Fruit fly (Drosophila melanogaster): ENCODE measurements around the gene CG32712.

The CG32712 gene

DNA sequence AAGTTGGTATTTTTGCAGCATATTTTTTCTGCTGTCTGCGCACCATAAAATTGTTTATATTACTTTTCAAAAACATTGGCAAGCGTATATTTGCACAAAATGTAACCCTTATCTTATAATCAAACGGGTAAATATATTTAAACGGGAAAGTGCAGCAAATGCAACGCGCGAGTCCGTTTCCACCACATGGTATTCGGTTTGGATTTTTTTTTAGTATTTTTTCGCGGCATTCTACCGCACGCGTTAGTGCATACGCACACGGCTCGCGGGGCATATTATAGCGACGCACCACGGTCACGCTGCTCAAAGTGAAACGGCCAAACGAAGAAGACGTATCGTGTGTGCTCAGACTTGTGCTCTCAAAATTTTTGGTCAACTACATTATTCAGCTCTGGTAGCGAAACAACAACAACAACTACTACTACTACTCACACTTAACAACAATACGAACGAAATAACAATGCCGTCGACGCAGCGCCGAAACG lies 24.6 kb downstream of the CG32712 start, which contains the start of gene Trf2:
TSS of gene Trf2 (plus strand) at position 302 of the 485 bp plus-strand sequence.
- no peak for TF ChIP-seq fru (GFP tag; optimal IDR thresholded peaks at IDR 0.05)
- no peak for TF ChIP-seq Hr78 (GFP tag; optimal IDR thresholded peaks at IDR 0.05)
- TF ChIP-seq Vsx2 (GFP tag; optimal IDR thresholded peaks at IDR 0.05; ENCODE audit: partially characterized antibody), result no peak
- TF ChIP-seq OdsH (GFP tag; optimal IDR thresholded peaks at IDR 0.05), result no peak
- TF ChIP-seq N (GFP tag; optimal IDR thresholded peaks at IDR 0.05), result no peak
- no peak for TF ChIP-seq Dfd (GFP tag; optimal IDR thresholded peaks at IDR 0.05)
- TF ChIP-seq dl (GFP tag; optimal IDR thresholded peaks at IDR 0.05; ENCODE audit: insufficient read depth in 1 of 2, partially characterized antibody in 2 of 2), result no peak
- no peak for TF ChIP-seq tai (GFP tag; optimal IDR thresholded peaks at IDR 0.05)
- TF ChIP-seq Myc (optimal IDR thresholded peaks at IDR 0.05), result peak; percentile 49
- TF ChIP-seq CG9705 (GFP tag; optimal IDR thresholded peaks at IDR 0.05), result no peak
- TF ChIP-seq Dif (GFP tag; optimal IDR thresholded peaks at IDR 0.05; ENCODE audit: partially characterized antibody), result peak; percentile 22
- no peak for TF ChIP-seq sage (GFP tag; optimal IDR thresholded peaks at IDR 0.05)
- TF ChIP-seq usp (GFP tag; optimal IDR thresholded peaks at IDR 0.05), result no peak
- no peak for TF ChIP-seq HLH106 (tag; optimal IDR thresholded peaks at IDR 0.05)
- TF ChIP-seq brk (GFP tag; optimal IDR thresholded peaks at IDR 0.05), result no peak
- no peak for TF ChIP-seq psq (GFP tag; optimal IDR thresholded peaks at IDR 0.05)
- TF ChIP-seq Hnf4 (GFP tag; optimal IDR thresholded peaks at IDR 0.05), result peak; percentile 47
- no peak for TF ChIP-seq dmrt93B (GFP tag; optimal IDR thresholded peaks at IDR 0.05)
- TF ChIP-seq Sp1 (GFP tag; optimal IDR thresholded peaks at IDR 0.05), result peak; percentile 3
- no peak for TF ChIP-seq jim (GFP tag; optimal IDR thresholded peaks at IDR 0.05)
- no peak for TF ChIP-seq Rel (GFP tag; optimal IDR thresholded peaks at IDR 0.05)
- TF ChIP-seq Rel (tag; optimal IDR thresholded peaks at IDR 0.05), result peak; percentile 15
- TF ChIP-seq foxo (GFP tag; optimal IDR thresholded peaks at IDR 0.05), result peak in 1 of 2 experiments; percentile 8
- no peak for TF ChIP-seq lola (GFP tag; optimal IDR thresholded peaks at IDR 0.05)
- TF ChIP-seq h (GFP tag; optimal IDR thresholded peaks at IDR 0.05), result peak; percentile 5
- TF ChIP-seq rgr (GFP tag; optimal IDR thresholded peaks at IDR 0.05), result peak; percentile 42
- no peak for TF ChIP-seq Jra (GFP tag; optimal IDR thresholded peaks at IDR 0.05)
- no peak for TF ChIP-seq GATAd (GFP tag; optimal IDR thresholded peaks at IDR 0.05)

dm6 chrX:8407124-8407775 lies 26.4 kb downstream of the CG32712 start, which contains the start of gene PIG-T:
PIG-T (minus strand) TSS chrX:8407263.
- TF ChIP-seq rgr (GFP tag; optimal IDR thresholded peaks at IDR 0.05) (peak; percentile 20), foxo (GFP tag; optimal IDR thresholded peaks at IDR 0.05) (no peak)

dm6 chrX:8399019-8399623 lies 34.5 kb downstream of the CG32712 start:
- TF ChIP-seq Mio (GFP tag; optimal IDR thresholded peaks at IDR 0.05) (no peak), ey (GFP tag; optimal IDR thresholded peaks at IDR 0.05) (no peak), N (GFP tag; optimal IDR thresholded peaks at IDR 0.05) (peak; percentile 40), dsf (GFP tag; optimal IDR thresholded peaks at IDR 0.05; ENCODE audit: borderline replicate concordance) (no peak), CG9705 (GFP tag; optimal IDR thresholded peaks at IDR 0.05) (no peak), rgr (GFP tag; optimal IDR thresholded peaks at IDR 0.05) (no peak), Dfd (GFP tag; optimal IDR thresholded peaks at IDR 0.05) (peak; percentile 5)

DNA sequence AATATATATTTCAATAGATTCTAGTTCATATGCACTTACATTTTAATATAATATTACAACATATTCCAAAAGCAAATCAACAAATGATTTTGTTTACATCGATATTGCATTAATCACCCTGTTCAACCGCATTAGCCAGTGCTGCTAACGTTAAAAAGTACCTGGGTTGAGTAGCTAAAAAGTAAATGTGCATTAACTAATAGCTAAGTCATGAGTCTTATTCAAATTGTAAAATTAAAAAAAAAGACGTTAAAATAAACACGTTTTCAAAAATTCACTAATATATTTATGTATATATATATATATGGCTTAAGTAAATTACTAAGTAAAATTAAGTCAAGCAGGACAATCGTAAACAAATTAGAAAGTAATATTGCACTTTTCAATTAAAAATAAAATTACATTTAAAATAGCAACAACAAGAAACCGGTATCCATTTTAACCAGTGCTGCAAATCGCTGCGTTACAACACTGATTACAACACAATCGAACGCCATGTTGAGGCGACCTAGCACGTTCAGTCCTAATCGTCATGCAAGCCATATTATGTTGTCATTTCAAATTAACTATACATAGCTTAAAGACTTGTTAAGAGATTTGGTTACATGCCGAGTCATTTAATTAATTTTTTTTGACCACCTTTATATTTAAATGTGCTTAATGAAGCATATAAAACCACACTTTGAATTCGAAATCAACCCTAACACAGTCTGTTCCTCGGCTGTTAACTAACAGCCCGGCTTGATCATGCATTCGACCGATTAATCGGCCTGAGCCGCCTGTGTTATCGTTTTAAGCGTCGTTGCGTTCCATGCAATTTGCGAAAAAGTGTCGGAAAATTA lies 35.2 kb downstream of the CG32712 start, which contains the start of gene CG10555:
TSS of gene CG10555 (plus strand) at position 764 of the 842 bp plus-strand sequence.
- peak; percentile 25 for TF ChIP-seq dsf (GFP tag; optimal IDR thresholded peaks at IDR 0.05; ENCODE audit: borderline replicate concordance)
- TF ChIP-seq tai (GFP tag; optimal IDR thresholded peaks at IDR 0.05), result no peak
- peak; percentile 76 for TF ChIP-seq Jra (GFP tag; optimal IDR thresholded peaks at IDR 0.05)
- TF ChIP-seq fru (GFP tag; optimal IDR thresholded peaks at IDR 0.05), result peak; percentile 83
- peak; percentile 84 for TF ChIP-seq h (GFP tag; optimal IDR thresholded peaks at IDR 0.05)
- peak; percentile 23 for TF ChIP-seq Myc (optimal IDR thresholded peaks at IDR 0.05)
- TF ChIP-seq dl (GFP tag; optimal IDR thresholded peaks at IDR 0.05; ENCODE audit: insufficient read depth in 1 of 2, partially characterized antibody in 2 of 2), result peak; percentile 83 to 94
- peak; percentile 82 for TF ChIP-seq br (GFP tag; optimal IDR thresholded peaks at IDR 0.05)
- TF ChIP-seq OdsH (GFP tag; optimal IDR thresholded peaks at IDR 0.05), result peak; percentile 52
- peak; percentile 83 for TF ChIP-seq CG9705 (GFP tag; optimal IDR thresholded peaks at IDR 0.05)
- peak; percentile 35 for TF ChIP-seq Sp1 (GFP tag; optimal IDR thresholded peaks at IDR 0.05)
- TF ChIP-seq Hr83 (GFP tag; optimal IDR thresholded peaks at IDR 0.05; ENCODE audit: poor library complexity, severe bottlenecking), result peak; percentile 18
- TF ChIP-seq rgr (GFP tag; optimal IDR thresholded peaks at IDR 0.05), result peak; percentile 81
- no peak for TF ChIP-seq lola (GFP tag; optimal IDR thresholded peaks at IDR 0.05)
- no peak for TF ChIP-seq jim (GFP tag; optimal IDR thresholded peaks at IDR 0.05)
- peak; percentile 23 to 79 for TF ChIP-seq foxo (GFP tag; optimal IDR thresholded peaks at IDR 0.05)
- TF ChIP-seq Hnf4 (GFP tag; optimal IDR thresholded peaks at IDR 0.05), result peak; percentile 84
- no peak for TF ChIP-seq usp (GFP tag; optimal IDR thresholded peaks at IDR 0.05)
- no peak for TF ChIP-seq Rel (GFP tag; optimal IDR thresholded peaks at IDR 0.05)
- peak; percentile 25 for TF ChIP-seq Rel (tag; optimal IDR thresholded peaks at IDR 0.05)
- TF ChIP-seq ey (GFP tag; optimal IDR thresholded peaks at IDR 0.05), result peak; percentile 76
- peak; percentile 95 for TF ChIP-seq sv (GFP tag; optimal IDR thresholded peaks at IDR 0.05)
- peak; percentile 7 for TF ChIP-seq sage (GFP tag; optimal IDR thresholded peaks at IDR 0.05)
- no peak for TF ChIP-seq Hr78 (GFP tag; optimal IDR thresholded peaks at IDR 0.05)
- TF ChIP-seq dmrt93B (GFP tag; optimal IDR thresholded peaks at IDR 0.05), result peak; percentile 82
- peak; percentile 99 for TF ChIP-seq Dif (GFP tag; optimal IDR thresholded peaks at IDR 0.05; ENCODE audit: partially characterized antibody)
- no peak for TF ChIP-seq N (GFP tag; optimal IDR thresholded peaks at IDR 0.05)
- TF ChIP-seq woc (GFP tag; optimal IDR thresholded peaks at IDR 0.05), result peak; percentile 72
- TF ChIP-seq HLH106 (tag; optimal IDR thresholded peaks at IDR 0.05), result peak; percentile 88
- TF ChIP-seq brk (GFP tag; optimal IDR thresholded peaks at IDR 0.05), result peak; percentile 45

Data from whole organism, wandering third instar larva.